Fruit fly (Drosophila melanogaster): Measurements from ENCODE around the gene Ack.

Gene Ack

dm6 chr3L:4071561-4072049 lies 36.4 kb upstream of the Ack start, which contains the start of gene wit (continued):
- TF ChIP-seq CG12071 (GFP tag; optimal IDR thresholded peaks at IDR 0.05) (peak; percentile 47), fd102C (GFP tag; optimal IDR thresholded peaks at IDR 0.05) (no peak), HLH4C (GFP tag; IDR thresholded peaks at IDR 0.05; ENCODE audit: partially characterized antibody) (no peak), CG6175 (GFP tag; IDR thresholded peaks at IDR 0.05) (no peak), Mes4 (GFP tag; optimal IDR thresholded peaks at IDR 0.05) (peak; percentile 35), CG9609 (GFP tag; optimal IDR thresholded peaks at IDR 0.05) (no peak), Mrtf (GFP tag; IDR thresholded peaks at IDR 0.05) (no peak), CG13296 (GFP tag; optimal IDR thresholded peaks at IDR 0.05) (peak; percentile 46), Awh (GFP tag; IDR thresholded peaks at IDR 0.05) (peak; percentile 62; the same call in 1 of the 2 replicates), Sry-β (GFP tag; optimal IDR thresholded peaks at IDR 0.05) (no peak), CG4617 (GFP tag; optimal IDR thresholded peaks at IDR 0.05; ENCODE audit: borderline replicate concordance) (no peak), croc (GFP tag; conservative IDR thresholded peaks at IDR 0.05) (no peak), trh (GFP tag; optimal IDR thresholded peaks at IDR 0.05) (no peak), CG34376 (GFP tag; optimal IDR thresholded peaks at IDR 0.05) (peak; percentile 43), CG4424 (GFP tag; optimal IDR thresholded peaks at IDR 0.05) (no peak), Opbp (GFP tag; IDR thresholded peaks at IDR 0.05; ENCODE audit: partially characterized antibody) (peak; percentile 15; the same call in 1 of the 3 replicates), BEAF-32 (GFP tag; optimal IDR thresholded peaks at IDR 0.05) (no peak), Nf-YC (tag; optimal IDR thresholded peaks at IDR 0.05) (peak; percentile 81), lola (GFP tag; optimal IDR thresholded peaks at IDR 0.05) (no peak), CG11560 (tag; IDR thresholded peaks at IDR 0.05) (no peak), her (GFP tag; optimal IDR thresholded peaks at IDR 0.05) (peak; percentile 36), sob (GFP tag; IDR thresholded peaks at IDR 0.05) (peak; percentile 31; the same call in 1 of the 2 replicates), zf30C (GFP tag; optimal IDR thresholded peaks at IDR 0.05) (peak; percentile 74), unpg (GFP tag; optimal IDR thresholded peaks at IDR 0.05) (peak; percentile 6), HmgD (GFP tag; optimal IDR thresholded peaks at IDR 0.05) (no peak), sisA (GFP tag; IDR thresholded peaks at IDR 0.05) (peak; percentile 16; the same call in 1 of the 2 replicates), gro (GFP tag; optimal IDR thresholded peaks at IDR 0.05) (peak; percentile 32), Atf6 (GFP tag; IDR thresholded peaks at IDR 0.05) (0 out of 2 replicates have a peak, but pooled peaks have one; percentile 17), pan (optimal IDR thresholded peaks at IDR 0.05) (no peak), pan (GFP tag; optimal IDR thresholded peaks at IDR 0.05 in 1 of 2, IDR thresholded peaks at IDR 0.05 in 1 of 2) (peak in 1 of 2 experiments; percentile 30), CG12104 (GFP tag; optimal IDR thresholded peaks at IDR 0.05) (no peak), BtbVII (GFP tag; optimal IDR thresholded peaks at IDR 0.05) (peak; percentile 66), grau (tag; optimal IDR thresholded peaks at IDR 0.05) (no peak), sens-2 (GFP tag; IDR thresholded peaks at IDR 0.05) (no peak), Deaf1 (tag; optimal IDR thresholded peaks at IDR 0.05) (peak; percentile 30), CG2199 (GFP tag; IDR thresholded peaks at IDR 0.05) (no peak), CG15601 (tag; optimal IDR thresholded peaks at IDR 0.05) (no peak), pros (GFP tag; optimal IDR thresholded peaks at IDR 0.05) (no peak), MTF-1 (GFP tag; optimal IDR thresholded peaks at IDR 0.05; ENCODE audit: borderline replicate concordance) (no peak), CG10147 (GFP tag; optimal IDR thresholded peaks at IDR 0.05) (no peak), zfh2 (GFP tag; optimal IDR thresholded peaks at IDR 0.05) (no peak), Rfx (GFP tag; IDR thresholded peaks at IDR 0.05) (peak; percentile 31; the same call in 1 of the 2 replicates), CG9817 (tag; optimal IDR thresholded peaks at IDR 0.05) (no peak), Hr51 (GFP tag; optimal IDR thresholded peaks at IDR 0.05) (no peak), CG4854 (GFP tag; optimal IDR thresholded peaks at IDR 0.05) (peak; percentile 5), ase (GFP tag; IDR thresholded peaks at IDR 0.05) (no peak), CG17359 (tag; optimal IDR thresholded peaks at IDR 0.05) (peak; percentile 16), ERR (GFP tag; optimal IDR thresholded peaks at IDR 0.05) (no peak), lmd (GFP tag; IDR thresholded peaks at IDR 0.05) (no peak), vfl (GFP tag; optimal IDR thresholded peaks at IDR 0.05) (no peak)

All from whole organism, embryonic.